Worm (Caenorhabditis elegans) whole organism, L4 larva: ENCODE data around the gene frpr-5.

ENCODE experiments used
- D1046.2 ChIP-seq: fragments of 200-800 bp; sonication (Bioruptor generic); IDR thresholded peaks from 2 replicates; pipeline ENCODE4 v1.3.6; 2022; ENCODE audit warnings: missing genetic modification characterization, missing compliant biosample characterization
- T20F7.1 ChIP-seq: fragments of 200-800 bp; sonication (Bioruptor generic); optimal IDR thresholded peaks from 2 replicates; lab custom pipeline; 2018; ENCODE audit warnings: mild to moderate bottlenecking, missing genetic modification characterization, missing compliant biosample characterization
- T26A8.4 ChIP-seq: fragments of 200-800 bp; sonication (Bioruptor generic); IDR thresholded peaks from 2 replicates; pipeline ENCODE4 v1.3.6; 2022; ENCODE audit warnings: missing genetic modification characterization, missing compliant biosample characterization
- ZK546.5 ChIP-seq, 2 experiments: sonication (generic microtip); optimal IDR thresholded peaks; 2 replicates each; lab custom pipeline; 2017; ENCODE audit warnings: missing biosample characterization in 2 of 2, missing genetic modification characterization in 2 of 2
- aha-1 ChIP-seq: fragments of 150-350 bp; peaks from one replicate; lab custom pipeline; 2014; ENCODE audit warnings: missing biosample characterization, missing genetic modification characterization
- ceh-20 ChIP-seq: fragments of 200-800 bp; sonication (Bioruptor generic); IDR thresholded peaks from 2 replicates; pipeline ENCODE4 v1.3.6; 2022; ENCODE audit warnings: missing genetic modification reagents, missing genetic modification characterization, missing compliant biosample characterization
- ceh-32 ChIP-seq: sonication (generic microtip); optimal IDR thresholded peaks from 2 replicates; lab custom pipeline; 2016; ENCODE audit warnings: mild to moderate bottlenecking, missing genetic modification characterization, missing compliant biosample characterization; ENCODE audit not compliant: poor library complexity
- cey-2 ChIP-seq: sonication (generic microtip); optimal IDR thresholded peaks from 3 replicates; lab custom pipeline; 2017; ENCODE audit warnings: missing genetic modification characterization, mild to moderate bottlenecking, missing compliant biosample characterization, antibody characterized with exemption, borderline replicate concordance; ENCODE audit not compliant: insufficient read depth
- daf-12 ChIP-seq: fragments of 150-350 bp; optimal IDR thresholded peaks from 2 replicates; lab custom pipeline; 2014; ENCODE audit warnings: missing biosample characterization, missing genetic modification reagents, missing genetic modification characterization
- daf-16 ChIP-seq, 3 experiments: sonication (generic microtip); optimal IDR thresholded peaks; 2 replicates each; lab custom pipeline; 2016 to 2017; ENCODE audit warnings: missing genetic modification characterization in 3 of 3, missing genetic modification reagents in 3 of 3, mild to moderate bottlenecking in 2 of 3, missing compliant biosample characterization in 2 of 3, missing biosample characterization in 1 of 3, moderate library complexity in 1 of 3
- dmd-8 ChIP-seq: fragments of 200-800 bp; sonication (Bioruptor generic); IDR thresholded peaks from 2 replicates; pipeline ENCODE4 v1.3.6; 2022; ENCODE audit warnings: missing genetic modification characterization, missing compliant biosample characterization
- dmd-9 ChIP-seq: fragments of 200-800 bp; sonication (Bioruptor generic); IDR thresholded peaks from 2 replicates; pipeline ENCODE4 v1.3.6; 2022; ENCODE audit warnings: missing genetic modification reagents, missing genetic modification characterization, missing compliant biosample characterization
- dpl-1 ChIP-seq: fragments of 150-350 bp; optimal IDR thresholded peaks from 2 replicates; lab custom pipeline; 2014; ENCODE audit warnings: missing biosample characterization, missing genetic modification reagents, missing genetic modification characterization
- egl-27 ChIP-seq: sonication (generic microtip); optimal IDR thresholded peaks from 3 replicates; lab custom pipeline; 2017; ENCODE audit warnings: missing biosample characterization, missing genetic modification reagents, missing genetic modification characterization
- fkh-10 ChIP-seq: fragments of 150-350 bp; optimal IDR thresholded peaks from 2 replicates; lab custom pipeline; 2014; ENCODE audit warnings: missing biosample characterization, missing genetic modification reagents, missing genetic modification characterization
- fos-1 ChIP-seq: fragments of 150-350 bp; optimal IDR thresholded peaks from 2 replicates; lab custom pipeline; 2014; ENCODE audit warnings: missing biosample characterization, missing genetic modification characterization
- gei-8 ChIP-seq: fragments of 200-800 bp; sonication (Bioruptor generic); optimal IDR thresholded peaks from 2 replicates; lab custom pipeline; 2018; ENCODE audit warnings: mild to moderate bottlenecking, missing genetic modification characterization, missing compliant biosample characterization
- hlh-11 ChIP-seq: fragments of 200-800 bp; sonication (Bioruptor generic); optimal IDR thresholded peaks from 2 replicates; lab custom pipeline; 2018; ENCODE audit warnings: mild to moderate bottlenecking, missing genetic modification characterization, missing compliant biosample characterization
- hlh-30 ChIP-seq: sonication (generic microtip); optimal IDR thresholded peaks from 2 replicates; lab custom pipeline; 2017; ENCODE audit warnings: antibody characterized with exemption, mild to moderate bottlenecking, missing genetic modification characterization, missing compliant biosample characterization; ENCODE audit not compliant: insufficient read depth
- lim-7 ChIP-seq: fragments of 200-800 bp; sonication (Bioruptor generic); IDR thresholded peaks from 2 replicates; pipeline ENCODE4 v1.3.6; 2022; ENCODE audit warnings: missing genetic modification characterization, missing compliant biosample characterization
- lin-15B ChIP-seq: fragments of 150-350 bp; sonication (generic microtip); optimal IDR thresholded peaks from 3 replicates; lab custom pipeline; 2014; ENCODE audit warnings: missing biosample characterization, missing genetic modification characterization
- lin-38 ChIP-seq: fragments of 200-800 bp; sonication (Bioruptor generic); IDR thresholded peaks from 2 replicates; pipeline ENCODE4 v1.3.6; 2022; ENCODE audit warnings: missing genetic modification reagents, missing genetic modification characterization, missing compliant biosample characterization
- lin-39 ChIP-seq: fragments of 150-350 bp; optimal IDR thresholded peaks from 2 replicates; lab custom pipeline; 2014; ENCODE audit warnings: missing biosample characterization, missing genetic modification reagents, missing genetic modification characterization
- madf-9 ChIP-seq: fragments of 200-800 bp; sonication (Bioruptor generic); conservative IDR thresholded peaks from 2 replicates; pipeline ENCODE4 v1.3.6; 2022; ENCODE audit warnings: missing genetic modification reagents, missing genetic modification characterization, missing compliant biosample characterization
- mdl-1 ChIP-seq, 2 experiments: fragments of 150-350 bp in 1 of 2; sonication (generic microtip) in 1 of 2; optimal IDR thresholded peaks; 2 replicates each; lab custom pipeline; 2014 to 2017; ENCODE audit warnings: missing biosample characterization in 2 of 2, missing genetic modification characterization in 2 of 2
- mxl-3 ChIP-seq: fragments of 200-800 bp; sonication (Bioruptor generic); optimal IDR thresholded peaks from 2 replicates; lab custom pipeline; 2018; ENCODE audit warnings: mild to moderate bottlenecking, missing genetic modification characterization, missing compliant biosample characterization
- nhr-10 ChIP-seq: fragments of 150-350 bp; optimal IDR thresholded peaks from 2 replicates; lab custom pipeline; 2014; ENCODE audit warnings: missing biosample characterization, missing genetic modification characterization
- nhr-48 ChIP-seq: sonication (generic microtip); optimal IDR thresholded peaks from 2 replicates; lab custom pipeline; 2016; ENCODE audit warnings: mild to moderate bottlenecking, missing genetic modification characterization, missing compliant biosample characterization
- nhr-76 ChIP-seq: fragments of 150-350 bp; optimal IDR thresholded peaks from 2 replicates; lab custom pipeline; 2014; ENCODE audit warnings: missing biosample characterization, missing genetic modification characterization
- nhr-77 ChIP-seq: fragments of 150-350 bp; optimal IDR thresholded peaks from 2 replicates; lab custom pipeline; 2014; ENCODE audit warnings: missing biosample characterization, missing genetic modification characterization
- set-16 ChIP-seq: fragments of 200-800 bp; sonication (Bioruptor generic); IDR thresholded peaks from 2 replicates; pipeline ENCODE4 v1.3.6; 2022; ENCODE audit warnings: missing genetic modification reagents, missing genetic modification characterization, missing compliant biosample characterization
- snpc-1.2 ChIP-seq: fragments of 200-800 bp; sonication (Bioruptor generic); IDR thresholded peaks from 2 replicates; pipeline ENCODE4 v1.3.6; 2022; ENCODE audit warnings: missing genetic modification reagents, missing genetic modification characterization, missing compliant biosample characterization
- snpc-4 ChIP-seq: fragments of 150-350 bp; optimal IDR thresholded peaks from 2 replicates; lab custom pipeline; 2014; ENCODE audit warnings: missing biosample characterization, missing genetic modification characterization
- spr-3 ChIP-seq: fragments of 200-800 bp; sonication (Bioruptor generic); optimal IDR thresholded peaks from 2 replicates; lab custom pipeline; 2018; ENCODE audit warnings: mild to moderate bottlenecking, missing genetic modification characterization, missing compliant biosample characterization
- tag-97 ChIP-seq: fragments of 200-800 bp; sonication (Bioruptor generic); IDR thresholded peaks from 2 replicates; pipeline ENCODE4 v1.3.6; 2022; ENCODE audit warnings: missing genetic modification characterization, missing compliant biosample characterization
- unc-130 ChIP-seq: sonication (generic microtip); optimal IDR thresholded peaks from 2 replicates; lab custom pipeline; 2016; ENCODE audit warnings: missing genetic modification reagents, missing genetic modification characterization, missing compliant biosample characterization
- unc-62 ChIP-seq, 3 experiments: fragments of 150-350 bp in 1 of 3; sonication (generic microtip); optimal IDR thresholded peaks in 2 of 3; peaks in 1 of 3; 1 replicate in 1 of 3; 2 replicates in 2 of 3; lab custom pipeline; 2014 to 2017; ENCODE audit warnings: missing biosample characterization in 3 of 3, missing genetic modification characterization in 3 of 3, missing genetic modification reagents in 3 of 3, missing genotype in 1 of 3
- zag-1 ChIP-seq: fragments of 150-350 bp; optimal IDR thresholded peaks from 2 replicates; lab custom pipeline; 2014; ENCODE audit warnings: missing biosample characterization, missing genetic modification characterization
- zip-11 ChIP-seq: fragments of 200-800 bp; sonication (Bioruptor generic); IDR thresholded peaks from 2 replicates; pipeline ENCODE4 v1.3.6; 2022; ENCODE audit warnings: missing genetic modification characterization, missing compliant biosample characterization
- ztf-11 ChIP-seq: fragments of 150-350 bp; optimal IDR thresholded peaks from 2 replicates; lab custom pipeline; 2014; ENCODE audit warnings: missing biosample characterization, missing genetic modification characterization
- ztf-7 ChIP-seq: fragments of 150-350 bp; optimal IDR thresholded peaks from 2 replicates; lab custom pipeline; 2014; ENCODE audit warnings: missing biosample characterization, missing genetic modification characterization

Gene frpr-5

ce11 chrV:13565197-13565596, 29.3 kb upstream of the frpr-5 start (continued):
- TF ChIP-seq tag-97 (GFP tag; lab: Robert Waterston, UW): no peak
- TF ChIP-seq unc-62 (GFP tag; optimal IDR thresholded peaks at IDR 0.05 in 1 of 2; lab: Kevin White, UChicago): peak in 1 of 2 experiments; percentile 80
- no peak for TF ChIP-seq unc-62 (tag; optimal IDR thresholded peaks at IDR 0.05; lab: Kevin White, UChicago)
- TF ChIP-seq T20F7.1 (GFP tag; lab: Kevin White, UChicago): peak; percentile 83
- TF ChIP-seq nhr-76 (tag; lab: Kevin White, UChicago): peak; percentile 70
- TF ChIP-seq lim-7 (GFP tag; lab: Robert Waterston, UW): no peak
- peak; percentile 93 for TF ChIP-seq nhr-48 (tag; lab: Kevin White, UChicago)
- no peak for TF ChIP-seq lin-39
- no peak for TF ChIP-seq ztf-11 (tag; lab: Kevin White, UChicago)
- TF ChIP-seq dmd-9 (GFP tag; lab: Robert Waterston, UW): no peak
- TF ChIP-seq daf-16 (GFP tag; optimal IDR thresholded peaks at IDR 0.05; lab: Kevin White, UChicago): peak in 1 of 2 experiments; percentile 33
- peak; percentile 69 for TF ChIP-seq daf-16 (tag; optimal IDR thresholded peaks at IDR 0.05; lab: Kevin White, UChicago)

DNA sequence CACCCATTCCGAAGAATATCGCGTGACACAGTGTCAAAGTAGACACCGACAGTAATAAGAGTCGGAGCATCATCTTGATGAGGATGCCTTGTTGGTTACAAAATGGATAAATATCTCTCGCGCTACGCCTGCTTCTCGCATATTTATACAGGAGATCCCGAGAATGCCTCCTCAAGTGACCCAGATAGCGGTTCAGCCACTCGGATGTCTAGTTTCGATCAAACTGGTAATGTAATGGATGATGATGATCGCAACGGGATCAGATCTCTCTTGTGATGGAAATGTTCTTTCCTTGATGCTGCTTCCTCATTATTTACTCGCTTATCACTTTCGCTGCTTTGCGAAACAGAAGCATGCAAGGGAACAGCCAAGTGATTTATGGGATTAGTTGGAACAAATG, 27.9 kb upstream of the frpr-5 start, which contains the start of gene grl-17:
grl-17 (minus strand) TSS at position 101 of the 400 bp plus-strand sequence.
- TF ChIP-seq D1046.2 (GFP tag; lab: Robert Waterston, UW) (no peak), spr-3 (GFP tag; lab: Kevin White, UChicago) (no peak), unc-62 (GFP tag; optimal IDR thresholded peaks at IDR 0.05 in 1 of 2; lab: Kevin White, UChicago) (peak in 1 of 2 experiments; percentile 87), unc-62 (tag; optimal IDR thresholded peaks at IDR 0.05; lab: Kevin White, UChicago) (no peak), hlh-11 (no peak), lin-39 (no peak)

ce11 chrV:13562748-13563147, 26.8 kb upstream of the frpr-5 start:
- TF ChIP-seq set-16 (GFP tag; lab: Robert Waterston, UW): peak; percentile 90
- no peak for TF ChIP-seq daf-16 (GFP tag; optimal IDR thresholded peaks at IDR 0.05; lab: Kevin White, UChicago)
- TF ChIP-seq daf-16 (tag; optimal IDR thresholded peaks at IDR 0.05; lab: Kevin White, UChicago): no peak

DNA sequence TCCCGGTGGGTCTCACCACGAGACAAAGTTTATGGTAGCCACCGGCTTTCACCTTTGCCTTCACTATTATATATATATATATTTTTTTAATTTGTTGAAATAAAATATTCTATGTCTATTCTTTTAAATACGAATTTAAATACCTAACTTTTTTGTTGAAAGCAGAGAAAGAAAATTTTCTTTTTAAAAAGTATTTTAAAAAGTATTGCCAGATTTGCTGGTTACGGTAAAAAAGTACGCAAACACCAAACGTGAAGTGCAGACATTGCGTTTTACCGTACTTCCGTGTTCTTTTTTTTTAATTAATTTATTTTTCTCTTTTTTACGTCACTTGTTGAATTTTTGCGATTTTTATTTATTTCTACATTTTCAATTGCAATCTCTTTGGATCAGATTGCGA, 24.1 kb upstream of the frpr-5 start, which contains the start of gene C56A3.8:
C56A3.8 (plus strand) TSS at position 301 of the 400 bp plus-strand sequence.
- TF ChIP-seq nhr-10 (tag; lab: Kevin White, UChicago) (no peak), unc-130 (GFP tag; lab: Kevin White, UChicago) (peak; percentile 19)

- TF ChIP-seq lin-38 (GFP tag; lab: Robert Waterston, UW) (peak; percentile 84), zag-1 (tag; lab: Kevin White, UChicago) (no peak), tag-97 (GFP tag; lab: Robert Waterston, UW) (no peak), ztf-11 (tag; lab: Kevin White, UChicago) (no peak), gei-8 (peak; percentile 70), T20F7.1 (GFP tag; lab: Kevin White, UChicago) (peak; percentile 80), madf-9 (GFP tag; lab: Robert Waterston, UW) (peak; percentile 76), set-16 (GFP tag; lab: Robert Waterston, UW) (no peak), aha-1 (tag; lab: Kevin White, UChicago) (peak; percentile 98), mdl-1 (tag; optimal IDR thresholded peaks at IDR 0.05; lab: Kevin White, UChicago) (peak in 1 of 2 experiments; percentile 54), ceh-20 (GFP tag; lab: Robert Waterston, UW) (0 out of 2 replicates have a peak, but pooled peaks have one; percentile 37), fkh-10 (no peak), nhr-48 (tag; lab: Kevin White, UChicago) (peak; percentile 63), hlh-30 (tag; lab: Kevin White, UChicago) (peak; percentile 69), cey-2 (tag; lab: Kevin White, UChicago) (no peak), mxl-3 (GFP tag; lab: Kevin White, UChicago) (peak; percentile 21), ZK546.5 (tag; optimal IDR thresholded peaks at IDR 0.05; lab: Kevin White, UChicago) (no peak), ztf-7 (tag; lab: Kevin White, UChicago) (peak; percentile 56), ceh-32 (no peak), dmd-8 (GFP tag; lab: Robert Waterston, UW) (no peak), dpl-1 (peak; percentile 97), zip-11 (GFP tag; lab: Robert Waterston, UW) (no peak), fos-1 (tag; lab: Kevin White, UChicago) (no peak), lim-7 (GFP tag; lab: Robert Waterston, UW) (no peak), nhr-77 (tag; lab: Kevin White, UChicago) (peak; percentile 40), daf-12 (no peak), lin-15B (no peak), snpc-4 (tag; lab: Kevin White, UChicago) (no peak), egl-27 (tag; lab: Kevin White, UChicago) (no peak), snpc-1.2 (GFP tag; lab: Robert Waterston, UW) (no peak), T26A8.4 (peak; percentile 54; the same call in 1 of the 2 replicates)
These were observed 20.8 kb upstream of the frpr-5 start, which contains the start of gene cav-2 for ce11 chrV:13556746-13557145. cav-2 (plus strand) TSS chrV:13557104.
